Worm (Caenorhabditis elegans) whole organism, L2 larva: ENCODE results near the gene srv-34.

Source experiments
- F13H6.1 ChIP-seq: sonication (generic microtip); optimal IDR thresholded peaks from 2 replicates; lab custom pipeline; 2016; ENCODE audit warnings: missing genetic modification characterization, missing compliant biosample characterization
- R02D3.7 ChIP-seq: fragments of 150-350 bp; optimal IDR thresholded peaks from 2 replicates; lab custom pipeline; 2014; ENCODE audit warnings: missing biosample characterization, missing genetic modification characterization
- Y55F3AM.14 ChIP-seq: fragments of 200-800 bp; sonication (Bioruptor generic); optimal IDR thresholded peaks from 2 replicates; lab custom pipeline; 2018; ENCODE audit warnings: mild to moderate bottlenecking, missing genetic modification characterization, missing compliant biosample characterization
- ZK546.5 ChIP-seq: sonication (generic microtip); optimal IDR thresholded peaks from 2 replicates; lab custom pipeline; 2017; ENCODE audit warnings: missing biosample characterization, missing genetic modification characterization
- alr-1 ChIP-seq: fragments of 150-350 bp; optimal IDR thresholded peaks from 2 replicates; lab custom pipeline; 2014; ENCODE audit warnings: missing biosample characterization, missing genetic modification characterization
- aly-2 ChIP-seq: fragments of 150-350 bp; optimal IDR thresholded peaks from 2 replicates; lab custom pipeline; 2014; ENCODE audit warnings: missing biosample characterization, missing genetic modification characterization
- ama-1 ChIP-seq: fragments of 150-350 bp; optimal IDR thresholded peaks from 2 replicates; lab custom pipeline; 2018; ENCODE audit warnings: inconsistent platforms
- blmp-1 ChIP-seq: sonication (generic microtip); optimal IDR thresholded peaks from 2 replicates; lab custom pipeline; 2017; ENCODE audit warnings: missing genetic modification characterization, mild to moderate bottlenecking, missing compliant biosample characterization, antibody characterized with exemption, moderate library complexity; ENCODE audit not compliant: insufficient read depth
- ceh-16 ChIP-seq: fragments of 150-350 bp; optimal IDR thresholded peaks from 2 replicates; lab custom pipeline; 2014; ENCODE audit warnings: missing biosample characterization, missing genetic modification characterization
- ceh-82 ChIP-seq: fragments of 150-350 bp; optimal IDR thresholded peaks from 2 replicates; lab custom pipeline; 2014; ENCODE audit warnings: missing biosample characterization, missing genetic modification characterization
- crh-2 ChIP-seq: sonication (generic microtip); optimal IDR thresholded peaks from 2 replicates; lab custom pipeline; 2017; ENCODE audit warnings: missing biosample characterization, missing genetic modification characterization
- dmd-4 ChIP-seq: sonication (generic microtip); optimal IDR thresholded peaks from 2 replicates; lab custom pipeline; 2017; ENCODE audit warnings: missing biosample characterization, missing genetic modification characterization
- egl-27 ChIP-seq: sonication (generic microtip); optimal IDR thresholded peaks from 3 replicates; lab custom pipeline; 2017; ENCODE audit warnings: missing biosample characterization, missing genetic modification reagents, missing genetic modification characterization
- elt-1 ChIP-seq: fragments of 150-350 bp; optimal IDR thresholded peaks from 2 replicates; lab custom pipeline; 2014; ENCODE audit warnings: missing biosample characterization, missing genetic modification characterization
- elt-3 ChIP-seq: sonication (generic microtip); optimal IDR thresholded peaks from 2 replicates; lab custom pipeline; 2017; ENCODE audit warnings: missing biosample characterization, missing genetic modification characterization
- gmeb-1 ChIP-seq: fragments of 150-350 bp; optimal IDR thresholded peaks from 2 replicates; lab custom pipeline; 2014; ENCODE audit warnings: missing biosample characterization, missing genetic modification characterization
- lin-11 ChIP-seq: fragments of 150-350 bp; sonication (generic microtip); optimal IDR thresholded peaks from 2 replicates; lab custom pipeline; 2014; ENCODE audit warnings: missing biosample characterization, missing genetic modification characterization, inconsistent platforms, mixed read lengths
- lin-13 ChIP-seq: fragments of 150-350 bp; optimal IDR thresholded peaks from 2 replicates; lab custom pipeline; 2014; ENCODE audit warnings: missing biosample characterization, missing genetic modification reagents, missing genetic modification characterization
- lin-39 ChIP-seq: fragments of 150-350 bp; optimal IDR thresholded peaks from 2 replicates; lab custom pipeline; 2014; ENCODE audit warnings: missing biosample characterization, missing genetic modification reagents, missing genetic modification characterization
- lsy-2 ChIP-seq, 2 experiments: fragments of 150-350 bp in 1 of 2; sonication (generic microtip) in 1 of 2; optimal IDR thresholded peaks; 2 replicates each; lab custom pipeline; 2014 to 2017; ENCODE audit warnings: missing biosample characterization in 2 of 2, missing genetic modification characterization in 2 of 2
- mab-5 ChIP-seq: fragments of 150-350 bp; optimal IDR thresholded peaks from 2 replicates; lab custom pipeline; 2014; ENCODE audit warnings: missing biosample characterization, missing genetic modification characterization
- mbf-1 ChIP-seq: sonication (generic microtip); optimal IDR thresholded peaks from 2 replicates; lab custom pipeline; 2017; ENCODE audit warnings: missing biosample characterization, missing genetic modification characterization
- nhr-10 ChIP-seq: sonication (generic microtip); optimal IDR thresholded peaks from 2 replicates; lab custom pipeline; 2017; ENCODE audit warnings: missing biosample characterization, missing genetic modification characterization
- nhr-129 ChIP-seq: fragments of 150-350 bp; optimal IDR thresholded peaks from 2 replicates; lab custom pipeline; 2014; ENCODE audit warnings: missing biosample characterization, missing genetic modification characterization
- nhr-21 ChIP-seq: fragments of 150-350 bp; optimal IDR thresholded peaks from 2 replicates; lab custom pipeline; 2014; ENCODE audit warnings: missing biosample characterization, missing genetic modification characterization
- nhr-23 ChIP-seq: fragments of 150-350 bp; optimal IDR thresholded peaks from 2 replicates; lab custom pipeline; 2014; ENCODE audit warnings: missing biosample characterization, missing genetic modification reagents, missing genetic modification characterization
- nhr-25 ChIP-seq: fragments of 150-350 bp; sonication (generic microtip); optimal IDR thresholded peaks from 3 replicates; lab custom pipeline; 2014; ENCODE audit warnings: missing biosample characterization, missing genetic modification characterization
- nhr-6 ChIP-seq: fragments of 150-350 bp; optimal IDR thresholded peaks from 2 replicates; lab custom pipeline; 2014; ENCODE audit warnings: missing biosample characterization, missing genetic modification characterization
- nhr-77 ChIP-seq: fragments of 150-350 bp; optimal IDR thresholded peaks from 2 replicates; lab custom pipeline; 2014; ENCODE audit warnings: missing biosample characterization, missing genetic modification characterization
- peb-1 ChIP-seq: fragments of 150-350 bp; optimal IDR thresholded peaks from 2 replicates; lab custom pipeline; 2014; ENCODE audit warnings: missing biosample characterization, missing genetic modification characterization
- skn-1 ChIP-seq: sonication (generic microtip); optimal IDR thresholded peaks from 2 replicates; lab custom pipeline; 2017; ENCODE audit warnings: missing biosample characterization, missing genetic modification characterization
- sma-3 ChIP-seq: sonication (generic microtip); optimal IDR thresholded peaks from 2 replicates; lab custom pipeline; 2016; ENCODE audit warnings: missing genetic modification reagents, missing genetic modification characterization, missing compliant biosample characterization
- sma-9 ChIP-seq, 2 experiments: fragments of 150-350 bp in 1 of 2; sonication (generic microtip) in 1 of 2; optimal IDR thresholded peaks; 2 replicates each; lab custom pipeline; 2014 to 2016; ENCODE audit warnings: missing genetic modification characterization in 2 of 2, mild to moderate bottlenecking in 1 of 2, missing biosample characterization in 1 of 2, missing compliant biosample characterization in 1 of 2, missing genetic modification reagents in 1 of 2, moderate library complexity in 1 of 2
- snpc-4 ChIP-seq: fragments of 150-350 bp; optimal IDR thresholded peaks from 2 replicates; lab custom pipeline; 2014; ENCODE audit warnings: missing biosample characterization, missing genetic modification characterization
- unc-39 ChIP-seq: fragments of 150-350 bp; optimal IDR thresholded peaks from 2 replicates; lab custom pipeline; 2014; ENCODE audit warnings: missing biosample characterization, missing genetic modification characterization
- unc-55 ChIP-seq: fragments of 150-350 bp; sonication (generic microtip); optimal IDR thresholded peaks from 3 replicates; lab custom pipeline; 2014; ENCODE audit warnings: missing biosample characterization, missing genetic modification reagents, missing genetic modification characterization
- unc-62 ChIP-seq: fragments of 150-350 bp; optimal IDR thresholded peaks from 2 replicates; lab custom pipeline; 2014; ENCODE audit warnings: missing biosample characterization, missing genetic modification reagents, missing genetic modification characterization
- zag-1 ChIP-seq: fragments of 150-350 bp; optimal IDR thresholded peaks from 2 replicates; lab custom pipeline; 2014; ENCODE audit warnings: missing biosample characterization, missing genetic modification characterization
- ztf-1 ChIP-seq: fragments of 200-800 bp; sonication (Bioruptor generic); conservative IDR thresholded peaks from 2 replicates; pipeline ENCODE4 v1.3.6; 2022; ENCODE audit warnings: missing genetic modification characterization, missing compliant biosample characterization

Gene srv-34

DNA sequence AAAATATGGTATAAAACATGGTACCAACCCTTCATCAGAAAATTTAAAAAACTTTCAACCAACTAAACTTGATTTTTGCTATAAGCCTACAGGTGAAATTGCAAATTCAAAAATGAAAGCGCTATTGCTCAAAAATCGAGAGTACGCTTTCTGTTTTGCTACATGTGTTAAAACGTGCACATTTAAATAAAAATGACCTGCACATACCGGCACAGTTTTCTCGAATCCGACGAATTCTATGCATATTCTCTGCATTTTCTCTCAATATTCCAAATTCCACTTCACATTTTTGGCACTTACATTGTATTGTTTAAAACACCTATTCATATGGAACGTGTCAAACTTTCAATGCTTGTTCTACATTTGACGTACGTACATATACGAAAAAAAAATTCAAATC lies 35.9 kb upstream of the srv-34 start, which contains the start of gene srh-145:
TSS of gene srh-145 (plus strand) at position 193 of the 400 bp plus-strand sequence.
- TF ChIP-seq nhr-25 (tag; lab: Kevin White, UChicago): no peak
- no peak for TF ChIP-seq nhr-21 (tag; lab: Kevin White, UChicago)
- TF ChIP-seq peb-1 (tag; lab: Kevin White, UChicago): no peak
- no peak for TF ChIP-seq F13H6.1
- TF ChIP-seq elt-3 (tag; lab: Kevin White, UChicago): no peak
- no peak for TF ChIP-seq snpc-4
- TF ChIP-seq nhr-129 (tag; lab: Kevin White, UChicago): no peak
- no peak for TF ChIP-seq Y55F3AM.14 (GFP tag; lab: Kevin White, UChicago)
- TF ChIP-seq ztf-1 (GFP tag; lab: Robert Waterston, UW): no peak
- no peak for TF ChIP-seq ceh-16 (tag; lab: Kevin White, UChicago)
- no peak for TF ChIP-seq skn-1
- TF ChIP-seq R02D3.7 (tag; lab: Kevin White, UChicago): no peak
- TF ChIP-seq unc-55: no peak
- TF ChIP-seq mbf-1 (tag; lab: Kevin White, UChicago): no peak
- no peak for TF ChIP-seq ama-1

DNA sequence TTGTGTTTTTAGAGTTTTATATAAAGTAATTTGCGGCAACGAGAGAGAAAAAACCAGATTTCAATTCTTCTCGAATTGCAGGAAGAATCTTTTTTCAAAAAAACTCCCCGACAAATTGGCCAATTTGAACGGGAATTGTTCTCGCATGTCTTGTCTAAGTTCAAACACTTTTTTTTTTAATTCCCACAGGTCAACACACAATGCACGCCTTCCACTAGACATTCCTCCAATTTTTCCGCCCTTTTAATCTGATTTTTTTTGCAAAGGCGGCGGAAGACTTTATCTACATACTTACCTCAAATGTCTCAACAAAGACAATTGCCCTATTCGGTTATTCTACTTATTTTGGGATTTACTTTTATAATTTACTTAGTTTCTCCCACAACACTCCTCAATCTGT lies 33.1 kb upstream of the srv-34 start, which contains the start of gene F26D2.3:
TSS of gene F26D2.3 (plus strand) at position 301 of the 400 bp plus-strand sequence.
- TF ChIP-seq R02D3.7 (tag; lab: Kevin White, UChicago) (no peak), unc-39 (no peak), egl-27 (tag; lab: Kevin White, UChicago) (no peak), dmd-4 (tag; lab: Kevin White, UChicago) (no peak), unc-62 (GFP tag; lab: Kevin White, UChicago) (no peak), nhr-25 (tag; lab: Kevin White, UChicago) (no peak), lin-13 (GFP tag; lab: Kevin White, UChicago) (no peak), ZK546.5 (no peak), elt-1 (tag; lab: Kevin White, UChicago) (no peak), nhr-10 (no peak), nhr-23 (tag; lab: Kevin White, UChicago) (no peak), nhr-6 (tag; lab: Kevin White, UChicago) (no peak), skn-1 (no peak), ztf-1 (GFP tag; lab: Robert Waterston, UW) (no peak), elt-3 (tag; lab: Kevin White, UChicago) (no peak), nhr-129 (tag; lab: Kevin White, UChicago) (no peak), mab-5 (tag; lab: Kevin White, UChicago) (no peak), ceh-82 (tag; lab: Kevin White, UChicago) (no peak), Y55F3AM.14 (GFP tag; lab: Kevin White, UChicago) (no peak)

DNA sequence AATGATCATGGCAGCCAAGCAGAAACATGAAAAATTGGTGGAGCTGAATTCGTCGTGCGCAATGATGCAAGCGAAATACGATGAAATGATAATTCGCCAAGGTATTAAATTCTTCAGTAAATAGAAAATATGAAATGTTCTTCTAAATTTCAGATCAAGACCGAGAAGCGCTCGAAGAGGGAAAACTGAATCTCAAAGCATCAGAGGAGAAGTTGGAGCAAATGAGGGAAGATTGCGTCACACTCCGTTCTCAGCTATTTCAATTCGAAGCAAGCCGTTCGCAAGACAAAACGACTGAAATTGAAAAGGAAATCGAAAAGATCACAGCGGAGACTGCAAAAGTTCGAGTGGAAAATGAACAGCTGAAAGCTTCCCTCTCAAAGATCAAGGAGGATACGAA lies 31.8 kb upstream of the srv-34 start:
- no peak for TF ChIP-seq unc-39

DNA sequence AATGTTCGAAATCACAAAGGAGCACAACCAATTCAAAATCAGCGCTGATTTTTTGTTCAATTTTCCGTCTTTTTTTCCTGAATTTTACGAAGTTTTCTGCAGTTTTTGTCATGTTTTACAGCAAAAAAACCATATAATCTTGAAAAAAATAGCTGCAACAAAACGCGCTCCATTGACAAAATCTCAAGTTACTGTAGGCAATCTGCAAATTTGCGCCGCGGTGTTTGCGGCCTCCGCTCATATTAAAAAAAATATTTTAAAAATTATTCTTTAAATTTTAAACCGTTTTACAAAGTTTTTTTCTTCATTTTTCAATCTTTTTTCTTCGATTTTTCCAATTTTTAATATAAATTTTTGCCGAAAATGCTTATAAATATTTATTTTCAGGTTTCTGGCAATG lies 30.8 kb upstream of the srv-34 start:
- no peak for TF ChIP-seq nhr-77 (tag; lab: Kevin White, UChicago)
- TF ChIP-seq lin-13 (GFP tag; lab: Kevin White, UChicago): no peak
- TF ChIP-seq crh-2 (tag; lab: Kevin White, UChicago): no peak
- no peak for TF ChIP-seq dmd-4 (tag; lab: Kevin White, UChicago)
- TF ChIP-seq blmp-1 (tag; lab: Kevin White, UChicago): no peak
- no peak for TF ChIP-seq unc-62 (GFP tag; lab: Kevin White, UChicago)
- TF ChIP-seq snpc-4: no peak
- TF ChIP-seq R02D3.7 (tag; lab: Kevin White, UChicago): no peak
- no peak for TF ChIP-seq skn-1
- no peak for TF ChIP-seq gmeb-1 (tag; lab: Kevin White, UChicago)
- no peak for TF ChIP-seq lin-11 (tag; lab: Kevin White, UChicago)
- TF ChIP-seq alr-1 (tag; lab: Kevin White, UChicago): no peak
- no peak for TF ChIP-seq unc-39
- TF ChIP-seq nhr-21 (tag; lab: Kevin White, UChicago): no peak
- no peak for TF ChIP-seq ZK546.5
- no peak for TF ChIP-seq egl-27 (tag; lab: Kevin White, UChicago)
- no peak for TF ChIP-seq ama-1
- no peak for TF ChIP-seq lsy-2 (tag; optimal IDR thresholded peaks at IDR 0.05; lab: Kevin White, UChicago)

DNA sequence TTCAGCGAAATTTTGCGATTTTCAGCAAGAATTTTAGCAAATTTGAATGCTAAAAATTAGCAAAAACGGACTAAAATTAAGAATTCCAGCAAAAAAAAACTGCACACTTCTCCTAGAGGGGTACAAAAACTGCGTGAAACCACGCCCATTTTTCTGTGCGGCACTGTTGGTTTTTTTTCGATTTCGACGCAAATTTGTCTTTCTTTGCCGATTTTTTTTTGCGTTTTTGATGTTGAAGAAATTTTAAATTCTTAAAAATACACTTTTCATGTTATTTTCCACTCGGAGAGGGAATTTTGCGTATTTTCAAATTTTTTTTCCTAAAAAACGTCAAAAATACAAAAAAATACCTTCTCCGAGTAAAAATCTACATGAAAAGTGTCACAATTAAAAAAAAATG lies 29.4 kb upstream of the srv-34 start, which contains the start of gene syp-1:
TSS of gene syp-1 (plus strand) at position 301 of the 400 bp plus-strand sequence.
- TF ChIP-seq gmeb-1 (tag; lab: Kevin White, UChicago): no peak
- no peak for TF ChIP-seq unc-55
- no peak for TF ChIP-seq sma-3 (GFP tag; lab: Kevin White, UChicago)
- no peak for TF ChIP-seq snpc-4
- no peak for TF ChIP-seq zag-1 (tag; lab: Kevin White, UChicago)
- TF ChIP-seq aly-2 (tag; lab: Kevin White, UChicago): no peak
- no peak for TF ChIP-seq ztf-1 (GFP tag; lab: Robert Waterston, UW)
- TF ChIP-seq F13H6.1: no peak
- TF ChIP-seq sma-9 (GFP tag; optimal IDR thresholded peaks at IDR 0.05; lab: Kevin White, UChicago): no peak
- TF ChIP-seq sma-9 (tag; optimal IDR thresholded peaks at IDR 0.05; lab: Kevin White, UChicago): no peak
- no peak for TF ChIP-seq lin-39 (tag; lab: Kevin White, UChicago)
- no peak for TF ChIP-seq R02D3.7 (tag; lab: Kevin White, UChicago)
